Fruit fly (Drosophila melanogaster): ENCODE measurements around the gene CG33965.

Gene CG33965

DNA sequence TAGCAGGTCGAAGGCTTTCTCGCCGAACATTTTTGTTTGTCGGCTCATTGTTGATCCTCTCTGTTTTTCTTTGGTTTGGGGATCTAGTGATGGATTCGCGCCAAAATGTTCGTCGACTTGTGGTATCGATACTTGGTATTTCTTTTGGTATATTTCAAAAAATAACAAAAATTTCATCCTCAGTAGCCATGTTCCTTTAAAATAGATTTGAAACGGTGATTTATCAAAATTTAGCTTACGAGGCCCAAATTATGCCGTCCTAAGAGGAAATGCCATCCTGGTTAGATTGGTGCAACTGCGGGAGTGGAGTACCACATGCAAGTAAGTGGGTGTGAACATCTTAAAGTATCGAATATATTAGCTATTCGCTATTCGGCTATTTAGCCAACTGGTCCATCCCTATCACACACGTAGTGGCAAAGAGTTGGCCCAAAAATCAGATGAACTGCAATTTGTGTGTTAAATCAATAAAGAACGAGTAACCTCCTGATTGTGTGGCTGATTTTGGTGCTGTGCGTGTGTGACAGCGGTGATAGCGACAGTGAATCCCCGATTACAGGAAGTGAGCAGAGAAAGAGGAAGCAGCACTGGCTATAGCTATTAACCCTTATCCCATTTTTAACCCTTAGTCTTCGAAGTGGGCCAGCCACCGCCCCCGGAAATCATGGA is 15.1 kb downstream of the CG33965 start, which contains the start of the genes Psf1 and Sac1 (continued):
- TF ChIP-seq Rfx (GFP tag; IDR thresholded peaks at IDR 0.05) (peak; percentile 60; the same call in 1 of the 2 replicates), dmrt11E (tag; optimal IDR thresholded peaks at IDR 0.05) (peak; percentile 40), fu2 (GFP tag; optimal IDR thresholded peaks at IDR 0.05) (peak; percentile 77), CG9437 (GFP tag; optimal IDR thresholded peaks at IDR 0.05) (peak; percentile 50), ewg (GFP tag; optimal IDR thresholded peaks at IDR 0.05) (peak; percentile 28), CG3847 (GFP tag; IDR thresholded peaks at IDR 0.05) (peak; percentile 55), CG8924 (tag; optimal IDR thresholded peaks at IDR 0.05) (peak; percentile 10), sob (GFP tag; IDR thresholded peaks at IDR 0.05) (no peak; the same call in 1 of the 2 replicates), zen2 (GFP tag; IDR thresholded peaks at IDR 0.05; ENCODE audit: partially characterized antibody) (peak; percentile 53; the same call in 1 of the 3 replicates), CG4328 (GFP tag; optimal IDR thresholded peaks at IDR 0.05) (no peak), CG30431 (GFP tag; optimal IDR thresholded peaks at IDR 0.05) (no peak), CG7556 (GFP tag; optimal IDR thresholded peaks at IDR 0.05) (no peak), BtbVII (GFP tag; optimal IDR thresholded peaks at IDR 0.05) (no peak), CG15514 (GFP tag; optimal IDR thresholded peaks at IDR 0.05) (peak; percentile 56), CG3407 (GFP tag; optimal IDR thresholded peaks at IDR 0.05) (no peak), CG6813 (GFP tag; optimal IDR thresholded peaks at IDR 0.05) (no peak), CG13894 (tag; optimal IDR thresholded peaks at IDR 0.05) (no peak), nerfin-2 (GFP tag; IDR thresholded peaks at IDR 0.05; ENCODE audit: partially characterized antibody) (peak; percentile 74), CG13775 (GFP tag; optimal IDR thresholded peaks at IDR 0.05) (peak; percentile 50), Hr51 (GFP tag; optimal IDR thresholded peaks at IDR 0.05) (peak in 1 of 2 experiments; percentile 29), pros (GFP tag; optimal IDR thresholded peaks at IDR 0.05) (no peak), tin (GFP tag; optimal IDR thresholded peaks at IDR 0.05) (peak; percentile 30), CG6654 (GFP tag; optimal IDR thresholded peaks at IDR 0.05) (no peak), CG12155 (GFP tag; optimal IDR thresholded peaks at IDR 0.05) (peak; percentile 70), tx (GFP tag; optimal IDR thresholded peaks at IDR 0.05) (peak; percentile 62), CG13624 (GFP tag; optimal IDR thresholded peaks at IDR 0.05) (peak; percentile 73), Ada2b (GFP tag; IDR thresholded peaks at IDR 0.05) (no peak; the same call in 1 of the 2 replicates), B-H1 (GFP tag; IDR thresholded peaks at IDR 0.05) (no peak), CG16863 (GFP tag; optimal IDR thresholded peaks at IDR 0.05) (peak; percentile 93), nmo (GFP tag; optimal IDR thresholded peaks at IDR 0.05) (peak; percentile 80), CG33213 (GFP tag; optimal IDR thresholded peaks at IDR 0.05) (peak; percentile 39), Mrtf (GFP tag; IDR thresholded peaks at IDR 0.05) (no peak), Jarid2 (GFP tag; optimal IDR thresholded peaks at IDR 0.05) (no peak), sima (GFP tag; optimal IDR thresholded peaks at IDR 0.05) (no peak), CG12744 (GFP tag; optimal IDR thresholded peaks at IDR 0.05) (no peak), CG1832 (GFP tag; optimal IDR thresholded peaks at IDR 0.05) (no peak), crc (GFP tag; optimal IDR thresholded peaks at IDR 0.05) (peak; percentile 7), al (GFP tag; IDR thresholded peaks at IDR 0.05) (0 out of 2 replicates have a peak, but pooled peaks have one; percentile 29), twi (tag; optimal IDR thresholded peaks at IDR 0.05) (no peak), Atf3 (GFP tag; optimal IDR thresholded peaks at IDR 0.05) (peak; percentile 50), CG8388 (GFP tag; optimal IDR thresholded peaks at IDR 0.05) (peak; percentile 4), CG31388 (GFP tag; optimal IDR thresholded peaks at IDR 0.05) (no peak), tgo (GFP tag; IDR thresholded peaks at IDR 0.05) (0 out of 3 replicates have a peak, but pooled peaks have one; percentile 26), CG5245 (GFP tag; optimal IDR thresholded peaks at IDR 0.05) (peak; percentile 22), CG13296 (GFP tag; optimal IDR thresholded peaks at IDR 0.05) (peak; percentile 4), Sox102F (GFP tag; optimal IDR thresholded peaks at IDR 0.05) (peak; percentile 32), CG32767 (GFP tag; IDR thresholded peaks at IDR 0.05) (no peak), CG30403 (GFP tag; optimal IDR thresholded peaks at IDR 0.05) (peak; percentile 64), Dref (GFP tag; IDR thresholded peaks at IDR 0.05) (peak; percentile 57)
